Worm (Caenorhabditis elegans) whole organism, early embryonic: ENCODE results near the gene math-28.

Experiments used
- B0310.2 ChIP-seq: sonication (generic microtip); optimal IDR thresholded peaks from 2 replicates; lab custom pipeline; 2016; ENCODE audit warnings: mild to moderate bottlenecking, missing genetic modification characterization, missing compliant biosample characterization
- ama-1 ChIP-seq: fragments of 150-350 bp; optimal IDR thresholded peaks from 2 replicates; lab custom pipeline; 2014
- flt-1 ChIP-seq: fragments of 200-800 bp; sonication (Bioruptor generic); IDR thresholded peaks from 2 replicates; pipeline ENCODE4 v1.3.6; 2022; ENCODE audit warnings: missing genetic modification characterization, missing compliant biosample characterization
- hmbx-1 ChIP-seq: sonication (generic microtip); optimal IDR thresholded peaks from 2 replicates; lab custom pipeline; 2016; ENCODE audit warnings: mild to moderate bottlenecking, missing genetic modification characterization, missing compliant biosample characterization
- hmg-4 ChIP-seq: fragments of 200-800 bp; sonication (Bioruptor generic); optimal IDR thresholded peaks from 2 replicates; lab custom pipeline; 2018; ENCODE audit warnings: mild to moderate bottlenecking, missing genetic modification characterization, missing compliant biosample characterization
- hnd-1 ChIP-seq: sonication (generic microtip); optimal IDR thresholded peaks from 2 replicates; lab custom pipeline; 2016; ENCODE audit warnings: missing genetic modification characterization, missing compliant biosample characterization
- scrt-1 ChIP-seq: fragments of 200-800 bp; sonication (Bioruptor generic); IDR thresholded peaks from 2 replicates; pipeline ENCODE4 v1.3.6; 2022; ENCODE audit warnings: missing genetic modification characterization, missing compliant biosample characterization
- tbx-11 ChIP-seq: fragments of 200-800 bp; sonication (Bioruptor generic); IDR thresholded peaks from 2 replicates; pipeline ENCODE4 v1.3.6; 2022; ENCODE audit warnings: missing genetic modification characterization, missing compliant biosample characterization
- tra-4 ChIP-seq: sonication (generic microtip); optimal IDR thresholded peaks from 2 replicates; lab custom pipeline; 2017; ENCODE audit warnings: missing genetic modification characterization, missing compliant biosample characterization

- TF ChIP-seq ama-1 (lab: Kevin White, UChicago) (no peak), tra-4 (tag; lab: Kevin White, UChicago) (no peak), hmbx-1 (tag; lab: Kevin White, UChicago) (no peak), flt-1 (GFP tag; lab: Robert Waterston, UW) (no peak), B0310.2 (no peak), scrt-1 (GFP tag; lab: Robert Waterston, UW) (no peak), hmg-4 (no peak), tbx-11 (GFP tag; lab: Robert Waterston, UW) (no peak), hnd-1 (tag; lab: Kevin White, UChicago) (no peak)
Observed at ce11 chrII:1782474-1782873, 19.3 kb downstream of the math-28 start, which contains the start of gene math-4.
